Worm (Caenorhabditis elegans) whole organism, L1 larva: Measurements from ENCODE around the gene skr-20.

Source experiments
- egl-27 ChIP-seq, 2 experiments: fragments of 150-350 bp in 1 of 2; sonication (generic microtip); optimal IDR thresholded peaks; 3 replicates each; lab custom pipeline; 2017 to 2018; ENCODE audit warnings: missing biosample characterization in 2 of 2, missing genetic modification characterization in 2 of 2, missing genetic modification reagents in 2 of 2
- snpc-4 ChIP-seq: fragments of 150-350 bp; optimal IDR thresholded peaks from 2 replicates; lab custom pipeline; 2014; ENCODE audit warnings: missing biosample characterization, missing genetic modification characterization
- sptf-1 ChIP-seq: fragments of 150-350 bp; optimal IDR thresholded peaks from 2 replicates; lab custom pipeline; 2014; ENCODE audit warnings: missing biosample characterization, missing genetic modification characterization
- unc-62 ChIP-seq: fragments of 150-350 bp; optimal IDR thresholded peaks from 2 replicates; lab custom pipeline; 2014; ENCODE audit warnings: missing biosample characterization, missing genetic modification reagents, missing genetic modification characterization
- unc-86 ChIP-seq: sonication (generic microtip); optimal IDR thresholded peaks from 2 replicates; lab custom pipeline; 2016; ENCODE audit warnings: missing genetic modification characterization, missing compliant biosample characterization

DNA sequence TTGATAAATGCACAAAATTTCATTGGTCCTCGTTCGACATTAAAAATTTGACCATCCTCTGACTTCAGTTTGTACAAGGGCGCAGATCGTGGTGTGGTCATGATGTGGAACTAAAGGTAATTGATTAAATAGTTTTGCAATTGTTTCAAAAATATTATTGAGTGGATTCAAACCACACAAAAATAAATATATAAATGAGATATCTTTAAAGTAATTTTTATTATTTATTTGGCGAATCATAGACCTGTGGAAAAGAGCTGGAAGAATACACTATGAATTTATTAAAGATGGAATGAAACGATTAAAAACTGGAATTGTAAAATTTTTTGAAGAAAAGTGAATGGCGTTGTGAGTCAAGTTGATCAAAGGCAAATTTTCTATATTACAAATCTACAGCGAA lies at the start of gene skr-20:
- TF ChIP-seq egl-27 (tag; optimal IDR thresholded peaks at IDR 0.05; lab: Kevin White, UChicago) (no peak), snpc-4 (no peak), sptf-1 (tag; lab: Kevin White, UChicago) (no peak), unc-62 (GFP tag; lab: Kevin White, UChicago) (no peak), unc-86 (tag; lab: Kevin White, UChicago) (no peak)
